Worm (Caenorhabditis elegans): ENCODE results near the gene Y6E2A.1.

ce11 chrV:15666718-15667117 is 43.6 kb downstream of the Y6E2A.1 start:
- TF ChIP-seq med-1 (GFP tag; optimal IDR thresholded peaks at IDR 0.05; ENCODE audit: insufficient read depth) = no peak
- TF ChIP-seq T22C8.4 (GFP tag; IDR thresholded peaks at IDR 0.05) = no peak
- TF ChIP-seq klf-2 (GFP tag; conservative IDR thresholded peaks at IDR 0.05) = no peak
- no peak for TF ChIP-seq cog-1 (tag; optimal IDR thresholded peaks at IDR 0.05)
